Worm (Caenorhabditis elegans) whole organism, L4/young adult: ENCODE measurements around the gene M02B7.7.

ENCODE experiments used
- W03F9.2 ChIP-seq: fragments of 150-350 bp; optimal IDR thresholded peaks from 2 replicates; lab custom pipeline; 2014; ENCODE audit warnings: missing biosample characterization, missing genetic modification characterization
- dao-5 ChIP-seq: sonication (generic microtip); optimal IDR thresholded peaks from 2 replicates; lab custom pipeline; 2016; ENCODE audit warnings: missing genotype, missing genetic modification characterization, moderate library complexity, missing compliant biosample characterization
- him-1 ChIP-seq: sonication (generic microtip); optimal IDR thresholded peaks from 2 replicates; lab custom pipeline; 2016; ENCODE audit warnings: missing genotype, missing genetic modification reagents, missing genetic modification characterization, missing compliant biosample characterization

- TF ChIP-seq him-1 (tag; lab: Kevin White, UChicago) (no peak), dao-5 (tag; lab: Kevin White, UChicago) (no peak), W03F9.2 (tag; lab: Kevin White, UChicago) (no peak)
Measured at ce11 chrIV:3807092-3807491, at the start of gene M02B7.7.
